Worm (Caenorhabditis elegans): ENCODE data around the gene fat-4.

Gene fat-4

DNA sequence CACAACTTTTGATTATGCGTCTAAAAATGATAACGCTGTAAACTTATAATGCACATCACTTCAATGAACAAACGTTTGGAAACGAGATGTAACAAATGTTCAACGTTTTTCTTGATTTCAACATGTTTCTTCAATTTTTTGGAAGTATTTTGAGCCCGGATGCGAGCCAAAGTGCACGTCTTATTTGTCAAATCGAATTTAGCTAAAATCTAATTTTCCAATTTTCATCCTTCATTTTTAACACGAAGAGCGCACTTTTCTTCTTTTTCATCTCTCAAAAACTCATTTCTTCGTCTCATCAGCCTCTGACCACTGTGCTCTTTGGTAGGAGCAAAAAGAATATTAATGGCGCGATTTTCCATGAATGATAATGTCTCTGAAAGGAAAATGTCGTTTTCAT lies 922 bp upstream of the fat-4 start (continued):
- TF ChIP-seq fkh-10 (GFP tag; optimal IDR thresholded peaks at IDR 0.05) = peak; percentile 52
- no peak for TF ChIP-seq lin-15B (tag; optimal IDR thresholded peaks at IDR 0.05)
- TF ChIP-seq tbx-2 (tag; optimal IDR thresholded peaks at IDR 0.05) = no peak
- TF ChIP-seq lin-39 (tag; optimal IDR thresholded peaks at IDR 0.05) = no peak
- TF ChIP-seq fkh-4 (tag; optimal IDR thresholded peaks at IDR 0.05; ENCODE audit: borderline replicate concordance) = no peak
- TF ChIP-seq nhr-71 (tag; optimal IDR thresholded peaks at IDR 0.05) = peak; percentile 40
- no peak for TF ChIP-seq nhr-28 (tag; optimal IDR thresholded peaks at IDR 0.05)

DNA sequence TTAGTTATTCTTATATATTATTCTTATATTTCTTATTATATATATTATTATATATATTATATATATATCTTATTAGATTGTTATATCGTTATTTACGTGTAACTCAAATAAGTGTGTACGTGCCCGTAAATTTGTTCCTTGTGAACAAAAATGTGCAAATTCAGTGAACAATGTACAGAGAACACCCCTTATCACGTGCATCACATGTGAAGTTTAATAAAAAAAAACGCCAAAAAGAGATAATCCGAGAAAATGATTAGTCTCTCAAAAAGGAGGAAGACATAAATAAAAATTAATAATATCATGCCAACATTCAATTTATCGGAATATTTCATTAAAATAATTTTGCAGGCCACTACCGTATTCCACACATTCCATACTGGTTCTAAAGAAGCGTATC lies 435 bp downstream of the fat-4 start:
- TF ChIP-seq ets-5 (GFP tag; IDR thresholded peaks at IDR 0.05) (no peak), egl-13 (tag; optimal IDR thresholded peaks at IDR 0.05) (no peak), nhr-19 (GFP tag; conservative IDR thresholded peaks at IDR 0.05) (0 out of 2 replicates have a peak, but pooled peaks have one; percentile 9), tlp-1 (tag; optimal IDR thresholded peaks at IDR 0.05) (no peak), nhr-12 (tag; optimal IDR thresholded peaks at IDR 0.05) (no peak), nhr-11 (tag; optimal IDR thresholded peaks at IDR 0.05) (no peak), fkh-8 (tag; optimal IDR thresholded peaks at IDR 0.05) (no peak), dsc-1 (tag; optimal IDR thresholded peaks at IDR 0.05) (peak; percentile 42), nhr-20 (tag; optimal IDR thresholded peaks at IDR 0.05) (no peak), ceh-88 (GFP tag; IDR thresholded peaks at IDR 0.05) (no peak), skn-1 (tag; optimal IDR thresholded peaks at IDR 0.05) (no peak), elt-2 (tag; optimal IDR thresholded peaks at IDR 0.05) (peak; percentile 40), nhr-71 (tag; optimal IDR thresholded peaks at IDR 0.05) (no peak), nhr-76 (tag; optimal IDR thresholded peaks at IDR 0.05) (no peak)

DNA sequence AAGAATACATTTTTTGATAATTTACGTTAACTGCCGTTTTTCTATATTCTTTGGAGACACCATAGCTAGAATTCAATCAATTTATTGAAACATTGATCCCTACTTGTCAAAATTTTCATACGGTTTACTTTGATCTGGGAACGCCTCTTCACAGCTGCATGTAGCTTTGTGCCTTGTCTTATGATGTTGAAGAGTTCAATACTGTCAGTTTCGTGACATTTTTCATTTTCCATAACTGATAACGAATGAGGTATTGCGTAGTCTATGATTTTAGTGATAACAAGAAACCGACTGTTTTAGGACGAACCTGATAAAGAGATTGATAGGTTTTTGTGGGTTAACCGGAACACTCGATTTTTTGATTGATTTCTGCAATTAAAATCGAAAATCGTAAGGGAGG lies 2.2 kb downstream of the fat-4 start:
- TF ChIP-seq nhr-11 (tag; optimal IDR thresholded peaks at IDR 0.05) (no peak), hlh-17 (GFP tag; optimal IDR thresholded peaks at IDR 0.05; ENCODE audit: borderline replicate concordance) (no peak), rnt-1 (tag; optimal IDR thresholded peaks at IDR 0.05) (no peak), blmp-1 (tag; optimal IDR thresholded peaks at IDR 0.05) (peak; percentile 16), elt-2 (tag; optimal IDR thresholded peaks at IDR 0.05) (peak; percentile 95), nhr-47 (tag; optimal IDR thresholded peaks at IDR 0.05) (no peak), ama-1 (optimal IDR thresholded peaks at IDR 0.05) (no peak), xbp-1 (tag; optimal IDR thresholded peaks at IDR 0.05) (no peak), pqm-1 (tag; optimal IDR thresholded peaks at IDR 0.05) (peak; percentile 88), pax-3 (tag; optimal IDR thresholded peaks at IDR 0.05) (no peak), fkh-4 (tag; optimal IDR thresholded peaks at IDR 0.05; ENCODE audit: borderline replicate concordance) (no peak), sox-4 (tag; optimal IDR thresholded peaks at IDR 0.05) (no peak), nhr-20 (tag; optimal IDR thresholded peaks at IDR 0.05) (peak; percentile 9), nhr-77 (tag; optimal IDR thresholded peaks at IDR 0.05) (no peak), nhr-71 (tag; optimal IDR thresholded peaks at IDR 0.05) (peak; percentile 19), lin-35 (GFP tag; optimal IDR thresholded peaks at IDR 0.05) (peak in 1 of 2 experiments; percentile 49), C04F5.9 (tag; optimal IDR thresholded peaks at IDR 0.05) (no peak), tlp-1 (tag; optimal IDR thresholded peaks at IDR 0.05) (peak; percentile 84), nhr-76 (tag; optimal IDR thresholded peaks at IDR 0.05) (no peak), mep-1 (tag; optimal IDR thresholded peaks at IDR 0.05) (no peak), elt-3 (tag; optimal IDR thresholded peaks at IDR 0.05) (peak in 1 of 6 experiments; percentile 23), nhr-85 (tag) (peak; percentile 25), lin-14 (GFP tag; optimal IDR thresholded peaks at IDR 0.05) (peak; percentile 33), tbx-2 (tag; optimal IDR thresholded peaks at IDR 0.05) (no peak), zag-1 (tag; optimal IDR thresholded peaks at IDR 0.05) (no peak)

DNA sequence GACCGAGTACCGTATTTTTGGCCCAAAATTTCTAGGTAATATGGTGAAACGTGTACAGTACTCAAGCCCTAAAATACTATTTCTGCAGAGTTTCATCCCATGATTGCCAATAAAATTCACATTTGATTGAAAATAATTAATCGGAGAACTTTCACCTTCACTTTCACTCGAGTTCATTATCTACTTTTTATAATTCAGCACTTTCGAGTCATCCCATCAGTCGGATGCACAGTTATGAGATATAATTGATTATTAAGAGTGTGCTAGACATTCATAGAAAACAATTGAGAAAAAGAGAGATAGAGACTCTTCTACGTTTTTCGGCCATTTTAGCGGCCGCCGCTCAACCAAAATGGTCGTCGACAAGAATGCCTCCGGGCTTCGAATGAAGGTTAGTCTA lies 3.5 kb downstream of the fat-4 start, which contains the start of gene fat-3:
Gene fat-3 (plus strand): TSS at position 313 of the 400 bp plus-strand sequence.
- no peak for TF ChIP-seq unc-130 (tag; optimal IDR thresholded peaks at IDR 0.05)
- peak; percentile 71 for TF ChIP-seq elt-2 (tag; optimal IDR thresholded peaks at IDR 0.05)
- TF ChIP-seq efl-3 (GFP tag; optimal IDR thresholded peaks at IDR 0.05) = no peak
- no peak for TF ChIP-seq nhr-77 (tag; optimal IDR thresholded peaks at IDR 0.05)
- TF ChIP-seq efl-1 (optimal IDR thresholded peaks at IDR 0.05) = no peak
- no peak for TF ChIP-seq efl-1 (GFP tag; optimal IDR thresholded peaks at IDR 0.05 in 1 of 2)
- no peak for TF ChIP-seq zag-1 (tag; optimal IDR thresholded peaks at IDR 0.05)
- TF ChIP-seq fkh-8 (tag; optimal IDR thresholded peaks at IDR 0.05) = no peak
- TF ChIP-seq mdl-1 (tag; optimal IDR thresholded peaks at IDR 0.05) = no peak
- no peak for TF ChIP-seq egl-13 (tag; optimal IDR thresholded peaks at IDR 0.05)
- no peak for TF ChIP-seq fkh-10 (GFP tag; optimal IDR thresholded peaks at IDR 0.05)
- no peak for TF ChIP-seq C04F5.9 (tag; optimal IDR thresholded peaks at IDR 0.05)
- TF ChIP-seq alr-1 (tag; optimal IDR thresholded peaks at IDR 0.05; ENCODE audit: borderline replicate concordance) = no peak
- TF ChIP-seq nhr-76 (tag; optimal IDR thresholded peaks at IDR 0.05) = no peak
- TF ChIP-seq unc-98 (GFP tag; IDR thresholded peaks at IDR 0.05) = no peak
- no peak for TF ChIP-seq sox-4 (tag; optimal IDR thresholded peaks at IDR 0.05)
- peak in 1 of 2 experiments; percentile 3 for TF ChIP-seq lin-35 (GFP tag; optimal IDR thresholded peaks at IDR 0.05)
- no peak for TF ChIP-seq elt-3 (tag; optimal IDR thresholded peaks at IDR 0.05)
- no peak for TF ChIP-seq tbx-2 (tag; optimal IDR thresholded peaks at IDR 0.05)
- no peak for TF ChIP-seq ets-5 (GFP tag; IDR thresholded peaks at IDR 0.05)
- no peak for TF ChIP-seq hlh-17 (GFP tag; optimal IDR thresholded peaks at IDR 0.05; ENCODE audit: borderline replicate concordance)
- TF ChIP-seq skn-1 (tag; optimal IDR thresholded peaks at IDR 0.05) = no peak
- TF ChIP-seq lsy-2 (tag; optimal IDR thresholded peaks at IDR 0.05) = peak in 1 of 2 experiments; percentile 44
- TF ChIP-seq lin-14 (GFP tag; optimal IDR thresholded peaks at IDR 0.05) = peak; percentile 9
- TF ChIP-seq nhr-12 (tag; optimal IDR thresholded peaks at IDR 0.05) = no peak
- TF ChIP-seq nhr-71 (tag; optimal IDR thresholded peaks at IDR 0.05) = peak; percentile 18

All from whole organism, L1 larva.